Worm (Caenorhabditis elegans): Measurements from ENCODE around the gene nhr-176.

The nhr-176 gene

DNA sequence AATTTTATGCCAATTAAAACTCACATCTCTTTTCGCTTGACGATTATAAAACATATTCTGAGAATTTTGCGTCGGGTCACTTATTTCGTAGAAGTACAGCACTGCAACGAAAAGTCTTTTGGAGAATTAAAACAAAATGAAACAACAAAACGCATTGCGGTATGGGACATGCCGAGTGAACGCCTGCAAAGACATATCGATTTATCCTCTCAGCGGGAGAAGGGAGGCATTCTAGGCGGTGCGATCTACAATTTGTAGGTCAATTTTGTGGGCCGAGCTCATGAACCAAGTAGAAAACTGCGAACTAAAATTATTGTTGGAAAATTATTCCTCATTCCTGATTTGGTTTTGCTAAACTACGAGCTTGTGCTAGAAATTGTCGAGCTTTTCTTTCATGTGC, 17.8 kb upstream of the nhr-176 start, which contains the start of gene F14H3.3:
Gene F14H3.3, minus strand, starts transcription at position 101 of the 400 bp plus-strand sequence.
- TF ChIP-seq nhr-23 (tag; optimal IDR thresholded peaks at IDR 0.05) (no peak), ceh-16 (tag; optimal IDR thresholded peaks at IDR 0.05) (no peak)

DNA sequence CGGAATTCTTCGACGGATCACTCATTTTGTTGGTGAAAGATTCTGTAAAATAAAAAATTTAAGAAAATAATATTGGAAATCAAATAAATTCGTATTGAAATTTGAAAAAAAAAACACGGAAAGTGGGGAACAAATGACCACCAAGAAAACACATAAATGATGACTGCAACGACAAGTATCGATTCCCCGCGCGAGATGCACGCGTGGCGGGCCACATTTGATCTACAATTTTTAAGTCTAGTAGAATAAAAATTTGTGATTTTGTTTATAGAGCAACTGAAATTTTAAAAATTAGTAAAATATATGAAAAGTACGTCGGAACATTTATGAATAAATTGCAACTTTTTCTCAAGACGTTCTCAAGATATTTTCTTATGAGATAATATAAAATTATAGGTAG, 16.1 kb upstream of the nhr-176 start, which contains the start of gene F14H3.4:
Gene F14H3.4, minus strand, starts transcription at position 42 of the 400 bp plus-strand sequence.
- TF ChIP-seq blmp-1 (tag; optimal IDR thresholded peaks at IDR 0.05; ENCODE audit: insufficient read depth) (no peak), dmd-4 (tag; optimal IDR thresholded peaks at IDR 0.05) (no peak), sem-4 (tag; optimal IDR thresholded peaks at IDR 0.05) (no peak), F13H6.1 (tag; optimal IDR thresholded peaks at IDR 0.05) (no peak), ZK546.5 (tag; optimal IDR thresholded peaks at IDR 0.05) (no peak), mbf-1 (tag; optimal IDR thresholded peaks at IDR 0.05) (no peak), mab-5 (tag; optimal IDR thresholded peaks at IDR 0.05) (no peak)

ce11 chrV:16057010-16057463, 14.1 kb upstream of the nhr-176 start, which contains the start of gene F14H3.5:
TSS of gene F14H3.5 (minus strand) at chrV:16057060.
- no peak for TF ChIP-seq R02D3.7 (tag; optimal IDR thresholded peaks at IDR 0.05)
- no peak for TF ChIP-seq ztf-11 (tag; optimal IDR thresholded peaks at IDR 0.05)
- no peak for TF ChIP-seq ztf-1 (GFP tag; conservative IDR thresholded peaks at IDR 0.05)
- TF ChIP-seq skn-1 (tag; optimal IDR thresholded peaks at IDR 0.05) = no peak
- no peak for TF ChIP-seq ceh-82 (tag; optimal IDR thresholded peaks at IDR 0.05)
- no peak for TF ChIP-seq mbf-1 (tag; optimal IDR thresholded peaks at IDR 0.05)
- no peak for TF ChIP-seq nhr-12 (tag; optimal IDR thresholded peaks at IDR 0.05)
- TF ChIP-seq unc-39 (tag; optimal IDR thresholded peaks at IDR 0.05) = no peak
- TF ChIP-seq unc-55 (GFP tag; optimal IDR thresholded peaks at IDR 0.05) = no peak
- no peak for TF ChIP-seq nhr-25 (tag; optimal IDR thresholded peaks at IDR 0.05)

DNA sequence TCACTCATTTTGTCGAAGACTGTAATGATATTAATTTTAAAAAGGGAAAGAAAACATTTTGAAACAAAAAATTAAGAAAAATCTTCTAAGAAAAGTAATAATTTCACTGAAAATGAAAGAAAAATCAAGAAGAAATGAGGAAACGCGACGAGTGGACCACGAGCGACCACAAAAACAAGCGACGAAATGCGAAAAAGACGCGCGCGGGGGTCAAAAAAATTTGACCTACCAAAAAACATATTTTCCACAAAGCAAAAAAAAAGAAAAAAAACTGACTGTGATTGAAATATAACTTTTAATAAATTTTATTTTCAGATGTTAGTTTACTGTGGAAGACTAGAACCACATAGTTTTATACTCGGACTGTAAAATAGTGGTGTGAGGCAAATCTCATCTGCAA, 12.3 kb upstream of the nhr-176 start, which contains the start of gene F14H3.6:
Gene F14H3.6, minus strand, starts transcription at position 22 of the 400 bp plus-strand sequence.
- TF ChIP-seq mab-5 (tag; optimal IDR thresholded peaks at IDR 0.05) = no peak
- no peak for TF ChIP-seq fos-1 (tag; optimal IDR thresholded peaks at IDR 0.05)
- no peak for TF ChIP-seq lin-11 (tag; optimal IDR thresholded peaks at IDR 0.05)
- TF ChIP-seq lin-39 (tag; optimal IDR thresholded peaks at IDR 0.05) = no peak
- TF ChIP-seq F13H6.1 (tag; optimal IDR thresholded peaks at IDR 0.05) = no peak
- TF ChIP-seq nhr-23 (tag; optimal IDR thresholded peaks at IDR 0.05) = no peak
- no peak for TF ChIP-seq egl-27 (tag; optimal IDR thresholded peaks at IDR 0.05)
- no peak for TF ChIP-seq gmeb-1 (tag; optimal IDR thresholded peaks at IDR 0.05)
- no peak for TF ChIP-seq skn-1 (tag; optimal IDR thresholded peaks at IDR 0.05)
- no peak for TF ChIP-seq alr-1 (tag; optimal IDR thresholded peaks at IDR 0.05)
- no peak for TF ChIP-seq unc-55 (GFP tag; optimal IDR thresholded peaks at IDR 0.05)
- TF ChIP-seq ceh-82 (tag; optimal IDR thresholded peaks at IDR 0.05) = no peak

ce11 chrV:16060135-16060534, 11.0 kb upstream of the nhr-176 start, which contains the start of gene F14H3.15:
TSS of gene F14H3.15 (minus strand) at chrV:16060235.
- no peak for TF ChIP-seq ztf-1 (GFP tag; conservative IDR thresholded peaks at IDR 0.05)
- TF ChIP-seq F13H6.1 (tag; optimal IDR thresholded peaks at IDR 0.05) = no peak
- no peak for TF ChIP-seq nhr-237 (tag; optimal IDR thresholded peaks at IDR 0.05)
- no peak for TF ChIP-seq fos-1 (tag; optimal IDR thresholded peaks at IDR 0.05)
- no peak for TF ChIP-seq sma-3 (GFP tag; optimal IDR thresholded peaks at IDR 0.05)
- no peak for TF ChIP-seq gmeb-1 (tag; optimal IDR thresholded peaks at IDR 0.05)
- no peak for TF ChIP-seq C34F6.9 (tag; optimal IDR thresholded peaks at IDR 0.05)
- no peak for TF ChIP-seq lin-39 (tag; optimal IDR thresholded peaks at IDR 0.05)
- TF ChIP-seq ceh-16 (tag; optimal IDR thresholded peaks at IDR 0.05) = no peak
- TF ChIP-seq aly-2 (tag; optimal IDR thresholded peaks at IDR 0.05) = no peak
- no peak for TF ChIP-seq nhr-12 (tag; optimal IDR thresholded peaks at IDR 0.05)
- no peak for TF ChIP-seq blmp-1 (tag; optimal IDR thresholded peaks at IDR 0.05; ENCODE audit: insufficient read depth)
- TF ChIP-seq elt-3 (tag; optimal IDR thresholded peaks at IDR 0.05) = no peak
- no peak for TF ChIP-seq nhr-11 (tag; optimal IDR thresholded peaks at IDR 0.05)
- no peak for TF ChIP-seq nhr-10 (tag; optimal IDR thresholded peaks at IDR 0.05)
- no peak for TF ChIP-seq crh-2 (tag; optimal IDR thresholded peaks at IDR 0.05)
- TF ChIP-seq lsy-2 (tag; optimal IDR thresholded peaks at IDR 0.05) = no peak
- TF ChIP-seq unc-55 (GFP tag; optimal IDR thresholded peaks at IDR 0.05) = no peak
- no peak for TF ChIP-seq lin-11 (tag; optimal IDR thresholded peaks at IDR 0.05)
- no peak for TF ChIP-seq nhr-77 (tag; optimal IDR thresholded peaks at IDR 0.05)
